Fruit fly (Drosophila melanogaster) whole organism, prepupa: ENCODE measurements around the gene Osi8.

Source experiments
- CG10669 ChIP-seq: fragments of 200-800 bp; sonication (Bioruptor generic); optimal IDR thresholded peaks from 3 replicates; lab custom pipeline; 2018; ENCODE audit warnings: missing biosample characterization, mild to moderate bottlenecking, missing genetic modification characterization, moderate library complexity
- CG11294 ChIP-seq: fragments of 200-800 bp; sonication (Bioruptor generic); IDR thresholded peaks from 2 replicates; pipeline ENCODE4 v1.3.6; 2022; ENCODE audit warnings: missing biosample characterization, missing genetic modification characterization
- CG1621 ChIP-seq: fragments of 200-800 bp; sonication (Bioruptor generic); optimal IDR thresholded peaks from 3 replicates; lab custom pipeline; 2018; ENCODE audit warnings: missing biosample characterization, mild to moderate bottlenecking, missing genetic modification characterization
- CG32006 ChIP-seq: fragments of 200-800 bp; sonication (Bioruptor generic); optimal IDR thresholded peaks from 3 replicates; lab custom pipeline; 2017; ENCODE audit warnings: missing biosample characterization, mild to moderate bottlenecking, missing genetic modification characterization
- Hr39 ChIP-seq: fragments of 200-800 bp; sonication (Bioruptor generic); optimal IDR thresholded peaks from 2 replicates; lab custom pipeline; 2016; ENCODE audit warnings: missing biosample characterization, missing genetic modification characterization
- Met ChIP-seq: fragments of 200-800 bp; sonication (Bioruptor generic); optimal IDR thresholded peaks from 3 replicates; lab custom pipeline; 2016; ENCODE audit warnings: missing biosample characterization, missing genetic modification characterization
- Sox14 ChIP-seq: fragments of 200-800 bp; sonication (Bioruptor generic); optimal IDR thresholded peaks from 3 replicates; lab custom pipeline; 2016; ENCODE audit warnings: missing biosample characterization, missing genetic modification characterization
- eg ChIP-seq: fragments of 200-800 bp; sonication (Bioruptor generic); IDR thresholded peaks from 3 replicates; pipeline ENCODE4 v1.3.6; 2022; ENCODE audit warnings: missing biosample characterization, missing genetic modification characterization
- fd85E ChIP-seq: fragments of 200-800 bp; sonication (Bioruptor generic); optimal IDR thresholded peaks from 3 replicates; lab custom pipeline; 2016; ENCODE audit warnings: missing biosample characterization, missing genetic modification characterization
- topi ChIP-seq: fragments of 200-800 bp; sonication (Bioruptor generic); optimal IDR thresholded peaks from 3 replicates; lab custom pipeline; 2016; ENCODE audit warnings: missing biosample characterization, missing genetic modification characterization
- vri ChIP-seq: fragments of 200-800 bp; sonication (Bioruptor generic); optimal IDR thresholded peaks from 3 replicates; lab custom pipeline; 2016; ENCODE audit warnings: missing biosample characterization, mild to moderate bottlenecking, missing genetic modification characterization

DNA sequence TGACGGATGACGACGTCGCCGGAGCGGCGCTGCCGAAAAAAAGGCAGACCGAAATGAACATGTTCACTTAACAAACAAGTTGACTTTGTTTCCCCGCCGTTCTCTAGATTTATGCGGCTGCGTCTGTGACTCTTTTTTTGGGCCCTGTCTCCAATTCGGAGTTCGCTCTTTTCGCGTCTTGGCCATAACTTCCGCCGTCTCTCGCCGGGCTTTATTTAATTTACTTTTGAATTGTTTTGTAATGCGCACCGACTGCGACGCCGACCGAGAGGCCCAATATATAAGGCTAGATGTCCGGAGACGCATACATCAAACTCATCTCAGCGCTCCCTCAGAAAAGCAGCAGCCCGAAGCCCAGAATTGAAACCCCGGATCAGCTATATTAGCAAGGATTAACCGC is 43.9 kb downstream of the Osi8 start, which contains the start of gene Osi14:
- TF ChIP-seq vri (GFP tag; lab: Kevin White, UChicago): no peak
- TF ChIP-seq CG11294 (GFP tag; lab: Robert Waterston, UW): no peak
- no peak for TF ChIP-seq CG10669 (GFP tag; lab: Kevin White, UChicago)
- TF ChIP-seq eg: no peak
- TF ChIP-seq CG32006 (GFP tag; lab: Kevin White, UChicago): no peak
- no peak for TF ChIP-seq topi (GFP tag; lab: Kevin White, UChicago)
- TF ChIP-seq Hr39 (GFP tag; lab: Kevin White, UChicago): no peak
- no peak for TF ChIP-seq CG1621
- no peak for TF ChIP-seq Sox14 (GFP tag; lab: Kevin White, UChicago)
- no peak for TF ChIP-seq Met (GFP tag; lab: Kevin White, UChicago)
- TF ChIP-seq fd85E: no peak
